Worm (Caenorhabditis elegans) whole organism, mixed stage, embryonic: ENCODE measurements around the gene C11G6.2.

Experiments
- M03D4.4 ChIP-seq: sonication (generic microtip); optimal IDR thresholded peaks from 2 replicates; lab custom pipeline; 2017; ENCODE audit warnings: mild to moderate bottlenecking, missing genetic modification characterization, missing compliant biosample characterization
- bed-3 ChIP-seq: fragments of 200-800 bp; sonication (Bioruptor generic); optimal IDR thresholded peaks from 3 replicates; lab custom pipeline; 2018; ENCODE audit warnings: mild to moderate bottlenecking, missing genetic modification characterization, moderate library complexity, missing compliant biosample characterization
- ceh-39 ChIP-seq: fragments of 150-350 bp; optimal IDR thresholded peaks from 2 replicates; lab custom pipeline; 2014; ENCODE audit warnings: missing biosample characterization, missing genetic modification characterization
- ceh-43 ChIP-seq: fragments of 200-800 bp; sonication (Bioruptor generic); optimal IDR thresholded peaks from 2 replicates; lab custom pipeline; 2018; ENCODE audit warnings: mild to moderate bottlenecking, missing genetic modification characterization, moderate library complexity, missing compliant biosample characterization
- ceh-83 ChIP-seq: fragments of 200-800 bp; sonication (Bioruptor generic); optimal IDR thresholded peaks from 2 replicates; lab custom pipeline; 2018; ENCODE audit warnings: mild to moderate bottlenecking, missing genetic modification characterization, missing compliant biosample characterization
- ces-1 ChIP-seq: fragments of 150-350 bp; optimal IDR thresholded peaks from 2 replicates; lab custom pipeline; 2014; ENCODE audit warnings: missing biosample characterization, missing genetic modification reagents, missing genetic modification characterization
- drap-1 ChIP-seq: fragments of 200-800 bp; sonication (Bioruptor generic); optimal IDR thresholded peaks from 3 replicates; lab custom pipeline; 2018; ENCODE audit warnings: mild to moderate bottlenecking, missing genetic modification characterization, missing compliant biosample characterization
- elt-1 ChIP-seq: sonication (generic microtip); optimal IDR thresholded peaks from 2 replicates; lab custom pipeline; 2017; ENCODE audit warnings: missing genetic modification characterization, mild to moderate bottlenecking, missing compliant biosample characterization, antibody characterized with exemption, moderate library complexity, borderline replicate concordance; ENCODE audit not compliant: insufficient read depth
- flh-1 ChIP-seq: fragments of 200-800 bp; sonication (Bioruptor generic); optimal IDR thresholded peaks from 2 replicates; lab custom pipeline; 2018; ENCODE audit warnings: mild to moderate bottlenecking, missing genetic modification characterization, moderate library complexity, missing compliant biosample characterization
- ham-2 ChIP-seq: fragments of 200-800 bp; sonication (Bioruptor generic); optimal IDR thresholded peaks from 2 replicates; lab custom pipeline; 2018; ENCODE audit warnings: mild to moderate bottlenecking, missing genetic modification characterization, missing compliant biosample characterization
- hlh-1 ChIP-seq: fragments of 150-350 bp; optimal IDR thresholded peaks from 2 replicates; lab custom pipeline; 2014; ENCODE audit warnings: missing biosample characterization, missing genetic modification reagents, missing genetic modification characterization
- lin-13 ChIP-seq: fragments of 150-350 bp; optimal IDR thresholded peaks from 2 replicates; lab custom pipeline; 2014; ENCODE audit warnings: missing biosample characterization, missing genetic modification characterization
- lin-32 ChIP-seq: fragments of 200-800 bp; sonication (Bioruptor generic); optimal IDR thresholded peaks from 2 replicates; lab custom pipeline; 2018; ENCODE audit warnings: mild to moderate bottlenecking, missing genetic modification characterization, missing compliant biosample characterization
- lsy-2 ChIP-seq: fragments of 150-350 bp; optimal IDR thresholded peaks from 2 replicates; lab custom pipeline; 2014; ENCODE audit warnings: missing biosample characterization, missing genetic modification characterization
- mab-5 ChIP-seq: fragments of 150-350 bp; optimal IDR thresholded peaks from 2 replicates; lab custom pipeline; 2014; ENCODE audit warnings: missing biosample characterization, missing genetic modification characterization
- mep-1 ChIP-seq: fragments of 150-350 bp; optimal IDR thresholded peaks from 2 replicates; lab custom pipeline; 2017; ENCODE audit warnings: missing biosample characterization, missing genetic modification reagents, missing genetic modification characterization, inconsistent platforms
- nhr-12 ChIP-seq: fragments of 150-350 bp; optimal IDR thresholded peaks from 2 replicates; lab custom pipeline; 2014; ENCODE audit warnings: missing biosample characterization, missing genetic modification characterization
- nhr-2 ChIP-seq: fragments of 150-350 bp; optimal IDR thresholded peaks from 2 replicates; lab custom pipeline; 2014; ENCODE audit warnings: missing biosample characterization, missing genetic modification characterization
- nhr-76 ChIP-seq: sonication (generic microtip); optimal IDR thresholded peaks from 2 replicates; lab custom pipeline; 2017; ENCODE audit warnings: missing biosample characterization, missing genetic modification characterization
- pha-4 ChIP-seq: fragments of 150-350 bp; optimal IDR thresholded peaks from 2 replicates; lab custom pipeline; 2018; ENCODE audit warnings: missing biosample characterization, missing genetic modification reagents, missing genetic modification characterization
- sem-2 ChIP-seq: fragments of 200-800 bp; sonication (Bioruptor generic); optimal IDR thresholded peaks from 2 replicates; lab custom pipeline; 2018; ENCODE audit warnings: mild to moderate bottlenecking, missing genetic modification characterization, missing compliant biosample characterization
- snpc-4 ChIP-seq: fragments of 150-350 bp; optimal IDR thresholded peaks from 2 replicates; lab custom pipeline; 2014; ENCODE audit warnings: missing biosample characterization, missing genetic modification characterization
- sptf-1 ChIP-seq: sonication (generic microtip); optimal IDR thresholded peaks from 2 replicates; lab custom pipeline; 2017; ENCODE audit warnings: mild to moderate bottlenecking, missing genetic modification characterization, moderate library complexity, missing compliant biosample characterization
- unc-39 ChIP-seq: fragments of 150-350 bp; optimal IDR thresholded peaks from 2 replicates; lab custom pipeline; 2014; ENCODE audit warnings: missing biosample characterization, missing genetic modification characterization
- unc-62 ChIP-seq: fragments of 150-350 bp; optimal IDR thresholded peaks from 2 replicates; lab custom pipeline; 2014; ENCODE audit warnings: missing biosample characterization, missing genetic modification reagents, missing genetic modification characterization
- zip-8 ChIP-seq: fragments of 150-350 bp; optimal IDR thresholded peaks from 2 replicates; lab custom pipeline; 2014; ENCODE audit warnings: missing biosample characterization, missing genetic modification characterization

The C11G6.2 gene

DNA sequence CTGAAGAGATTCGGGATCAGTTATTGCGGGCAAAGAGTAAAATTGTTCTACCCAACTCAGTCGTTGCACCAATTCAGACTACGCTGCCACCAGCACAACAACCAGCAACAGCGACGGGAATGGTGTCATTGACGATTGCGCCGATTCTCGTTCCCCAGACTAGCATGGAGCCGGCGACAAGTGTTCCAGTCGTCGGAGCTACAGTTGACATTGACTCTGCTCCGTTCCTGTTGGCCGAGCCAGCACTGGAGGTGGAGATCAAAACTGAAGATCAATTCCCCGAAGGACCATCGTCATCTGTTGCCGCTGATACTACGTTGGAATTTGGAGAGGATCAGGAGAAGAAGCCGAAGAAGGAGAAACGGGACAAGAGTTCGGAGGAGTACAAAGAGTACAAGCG is 7.0 kb downstream of the C11G6.2 start:
- TF ChIP-seq pha-4 (tag; lab: Kevin White, UChicago) (no peak), nhr-12 (no peak), sptf-1 (tag; lab: Kevin White, UChicago) (no peak), lin-32 (GFP tag; lab: Kevin White, UChicago) (no peak), sem-2 (GFP tag; lab: Kevin White, UChicago) (no peak), zip-8 (no peak)

- TF ChIP-seq ham-2 (GFP tag; lab: Kevin White, UChicago) (no peak), sptf-1 (tag; lab: Kevin White, UChicago) (no peak), lsy-2 (tag; lab: Kevin White, UChicago) (no peak), nhr-2 (no peak), bed-3 (GFP tag; lab: Kevin White, UChicago) (no peak), elt-1 (tag; lab: Kevin White, UChicago) (no peak), drap-1 (GFP tag; lab: Kevin White, UChicago) (no peak)
Measured at ce11 chrX:16336940-16337339, 8.5 kb downstream of the C11G6.2 start.

ce11 chrX:16337399-16337798 is 9.0 kb downstream of the C11G6.2 start:
- no peak for TF ChIP-seq lin-13
- TF ChIP-seq unc-39 (tag; lab: Kevin White, UChicago): no peak
- TF ChIP-seq nhr-76 (tag; lab: Kevin White, UChicago): no peak
- no peak for TF ChIP-seq nhr-12
- no peak for TF ChIP-seq drap-1 (GFP tag; lab: Kevin White, UChicago)
- TF ChIP-seq zip-8: no peak
- TF ChIP-seq unc-62: no peak

- TF ChIP-seq ces-1 (peak; percentile 7), mep-1 (tag; lab: Kevin White, UChicago) (no peak)
Measured at ce11 chrX:16339207-16339606, 10.8 kb downstream of the C11G6.2 start.

- TF ChIP-seq flh-1: no peak
Measured at ce11 chrX:16341838-16342237, 13.4 kb downstream of the C11G6.2 start.

DNA sequence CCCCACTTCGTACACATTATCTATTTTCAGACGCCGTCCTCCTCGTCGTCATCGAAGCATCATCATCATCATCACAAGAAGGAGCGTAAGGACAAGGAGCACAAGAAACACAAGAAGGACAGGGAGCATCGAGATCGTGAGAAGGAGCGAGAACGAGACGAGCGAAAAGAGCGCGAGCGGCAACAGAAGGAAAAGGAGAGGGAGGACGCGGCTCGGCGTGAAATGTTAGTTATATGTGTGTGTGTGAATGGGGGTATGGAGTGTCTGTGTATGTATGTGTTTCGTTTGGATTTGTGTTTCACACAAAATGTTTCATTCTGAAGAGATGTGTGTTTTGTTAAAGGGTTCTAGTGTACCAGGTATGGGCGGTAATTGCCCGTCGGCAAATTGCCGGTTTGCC is 13.8 kb downstream of the C11G6.2 start:
- TF ChIP-seq sem-2 (GFP tag; lab: Kevin White, UChicago) (peak; percentile 3), unc-39 (tag; lab: Kevin White, UChicago) (no peak), elt-1 (tag; lab: Kevin White, UChicago) (no peak), ceh-39 (tag; lab: Kevin White, UChicago) (no peak), sptf-1 (tag; lab: Kevin White, UChicago) (no peak), lin-13 (no peak)
- TF ChIP-seq, all 35 proteins: peak for 1

DNA sequence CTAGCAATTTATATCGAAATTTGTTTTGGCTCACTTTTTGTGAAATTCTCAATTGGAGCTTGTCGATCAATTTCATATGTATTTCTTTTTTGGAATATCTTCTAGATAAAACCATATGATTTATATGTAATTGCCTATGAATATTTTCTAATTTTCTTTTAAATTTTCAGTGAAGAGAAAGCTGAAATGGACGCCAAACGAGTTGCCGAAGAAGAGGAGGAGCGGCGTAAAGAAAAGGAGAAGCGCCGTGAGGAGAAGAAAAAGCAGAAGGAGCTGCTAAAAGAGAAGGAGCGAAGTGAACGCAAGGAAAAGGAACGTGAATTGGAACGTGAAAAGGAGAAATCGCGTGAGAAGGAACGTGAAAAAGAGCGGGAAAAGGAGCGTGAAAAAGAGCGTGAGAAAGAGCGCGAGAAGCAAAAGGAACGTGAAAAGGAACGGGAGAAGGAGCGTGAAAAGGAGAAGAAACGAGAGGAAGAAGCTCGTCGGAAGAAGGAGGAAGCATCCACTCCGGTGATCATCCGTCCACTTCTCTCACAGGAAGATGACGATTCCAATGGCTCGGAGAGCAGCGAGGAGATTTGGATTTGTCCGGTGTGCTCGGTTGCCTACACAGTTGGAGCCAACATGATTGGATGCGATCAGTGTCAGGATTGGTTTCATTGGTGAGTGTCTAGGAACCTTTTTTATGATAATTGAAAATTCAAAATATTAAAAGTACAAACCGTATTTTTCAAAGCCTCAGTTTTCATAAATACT is 15.6 kb downstream of the C11G6.2 start:
- TF ChIP-seq nhr-76 (tag; lab: Kevin White, UChicago): no peak
- no peak for TF ChIP-seq ceh-39 (tag; lab: Kevin White, UChicago)
- no peak for TF ChIP-seq zip-8
- no peak for TF ChIP-seq lin-32 (GFP tag; lab: Kevin White, UChicago)
- TF ChIP-seq M03D4.4 (tag; lab: Kevin White, UChicago): no peak
- TF ChIP-seq nhr-2: no peak
- TF ChIP-seq mab-5: no peak
- no peak for TF ChIP-seq snpc-4 (tag; lab: Kevin White, UChicago)
- no peak for TF ChIP-seq lsy-2 (tag; lab: Kevin White, UChicago)
- no peak for TF ChIP-seq sem-2 (GFP tag; lab: Kevin White, UChicago)
- TF ChIP-seq ceh-43: no peak
- TF ChIP-seq hlh-1 (tag; lab: Kevin White, UChicago): no peak
- TF ChIP-seq unc-62: no peak
- no peak for TF ChIP-seq ceh-83 (GFP tag; lab: Kevin White, UChicago)
